Worm (Caenorhabditis elegans) whole organism, young adult: ENCODE data around the gene Y55B1BR.8.
A peak's percentile ranks its signal among the peaks of the same experiment; 100 is the strongest.

ENCODE experiments used
- B0035.1 ChIP-seq: sonication (generic microtip); optimal IDR thresholded peaks from 2 replicates; lab custom pipeline; 2016; ENCODE audit warnings: missing genetic modification characterization, mild to moderate bottlenecking, missing compliant biosample characterization, missing genotype, missing genetic modification reagents
- D2030.7 ChIP-seq: fragments of 200-800 bp; sonication (Bioruptor generic); IDR thresholded peaks from 2 replicates; pipeline ENCODE4 v1.3.6; 2022; ENCODE audit warnings: missing genetic modification reagents, missing genetic modification characterization, missing compliant biosample characterization
- F10E7.11 ChIP-seq: sonication (generic microtip); optimal IDR thresholded peaks from 2 replicates; lab custom pipeline; 2017; ENCODE audit warnings: mild to moderate bottlenecking, missing genetic modification characterization, moderate library complexity, missing compliant biosample characterization
- F22D6.2 ChIP-seq: sonication (generic microtip); optimal IDR thresholded peaks from 2 replicates; lab custom pipeline; 2016; ENCODE audit warnings: mild to moderate bottlenecking, missing genetic modification characterization, missing compliant biosample characterization
- F33H1.4 ChIP-seq: fragments of 200-800 bp; sonication (Bioruptor generic); IDR thresholded peaks from 2 replicates; pipeline ENCODE4 v1.3.6; 2022; ENCODE audit warnings: missing genetic modification reagents, missing genetic modification characterization, missing compliant biosample characterization
- Y67H2A.10 ChIP-seq: fragments of 200-800 bp; sonication (Bioruptor generic); conservative IDR thresholded peaks from 2 replicates; pipeline ENCODE4 v1.3.6; 2022; ENCODE audit warnings: missing genetic modification reagents, missing genetic modification characterization, missing compliant biosample characterization
- ZK185.1 ChIP-seq: sonication (generic microtip); optimal IDR thresholded peaks from 2 replicates; lab custom pipeline; 2016; ENCODE audit warnings: mild to moderate bottlenecking, missing genetic modification characterization, missing compliant biosample characterization; ENCODE audit not compliant: poor library complexity, severe bottlenecking
- ceh-27 ChIP-seq: fragments of 200-800 bp; sonication (Bioruptor generic); optimal IDR thresholded peaks from 2 replicates; lab custom pipeline; 2018; ENCODE audit warnings: mild to moderate bottlenecking, missing genetic modification characterization, moderate library complexity, missing compliant biosample characterization
- ceh-58 ChIP-seq: fragments of 200-800 bp; sonication (Bioruptor generic); IDR thresholded peaks from 2 replicates; pipeline ENCODE4 v1.3.6; 2022; ENCODE audit warnings: missing genetic modification characterization, missing compliant biosample characterization
- ceh-91 ChIP-seq: fragments of 200-800 bp; sonication (Bioruptor generic); IDR thresholded peaks from 2 replicates; pipeline ENCODE4 v1.3.6; 2022; ENCODE audit warnings: missing genetic modification reagents, missing genetic modification characterization, missing compliant biosample characterization
- dpl-1 ChIP-seq: fragments of 150-350 bp; optimal IDR thresholded peaks from 2 replicates; lab custom pipeline; 2014; ENCODE audit warnings: missing biosample characterization, missing genetic modification reagents, missing genetic modification characterization
- efl-1 ChIP-seq: fragments of 150-350 bp; optimal IDR thresholded peaks from 2 replicates; lab custom pipeline; 2014; ENCODE audit warnings: missing biosample characterization, missing genetic modification reagents, missing genetic modification characterization
- egrh-3 ChIP-seq: fragments of 200-800 bp; sonication (Bioruptor generic); IDR thresholded peaks from 2 replicates; pipeline ENCODE4 v1.3.6; 2022; ENCODE audit warnings: missing genetic modification reagents, missing genetic modification characterization, missing compliant biosample characterization
- hmg-1.2 ChIP-seq: fragments of 200-800 bp; sonication (Bioruptor generic); IDR thresholded peaks from 2 replicates; pipeline ENCODE4 v1.3.6; 2022; ENCODE audit warnings: missing genetic modification reagents, missing genetic modification characterization, missing compliant biosample characterization
- hsf-1 ChIP-seq: fragments of 200-800 bp; sonication (Bioruptor generic); IDR thresholded peaks from 2 replicates; pipeline ENCODE4 v1.3.6; 2022; ENCODE audit warnings: missing genetic modification reagents, missing genetic modification characterization, missing compliant biosample characterization
- let-526 ChIP-seq: fragments of 200-800 bp; sonication (Bioruptor generic); IDR thresholded peaks from 2 replicates; pipeline ENCODE4 v1.3.6; 2022; ENCODE audit warnings: missing genetic modification reagents, missing genetic modification characterization, missing compliant biosample characterization
- lin-35 ChIP-seq, 3 experiments: fragments of 150-350 bp in 2 of 3; sonication (generic microtip) in 1 of 3; optimal IDR thresholded peaks; 2 replicates each; lab custom pipeline; 2014 to 2018; ENCODE audit warnings: missing biosample characterization in 3 of 3, missing genetic modification characterization in 3 of 3, missing genetic modification reagents in 3 of 3
- lin-54 ChIP-seq: fragments of 200-800 bp; sonication (Bioruptor generic); optimal IDR thresholded peaks from 2 replicates; lab custom pipeline; 2018; ENCODE audit warnings: mild to moderate bottlenecking, missing genetic modification characterization, missing compliant biosample characterization
- lsl-1 ChIP-seq: fragments of 200-800 bp; sonication (Bioruptor generic); optimal IDR thresholded peaks from 2 replicates; lab custom pipeline; 2018; ENCODE audit warnings: mild to moderate bottlenecking, missing genetic modification characterization, moderate library complexity, missing compliant biosample characterization
- madf-3 ChIP-seq: fragments of 200-800 bp; sonication (Bioruptor generic); IDR thresholded peaks from 2 replicates; pipeline ENCODE4 v1.3.6; 2022; ENCODE audit warnings: missing genetic modification reagents, missing genetic modification characterization, missing compliant biosample characterization
- madf-6 ChIP-seq: fragments of 200-800 bp; sonication (Bioruptor generic); IDR thresholded peaks from 2 replicates; pipeline ENCODE4 v1.3.6; 2022; ENCODE audit warnings: missing genetic modification reagents, missing genetic modification characterization, missing compliant biosample characterization
- mcd-1 ChIP-seq: fragments of 200-800 bp; sonication (Bioruptor generic); IDR thresholded peaks from 2 replicates; pipeline ENCODE4 v1.3.6; 2022; ENCODE audit warnings: missing genetic modification reagents, missing genetic modification characterization, missing compliant biosample characterization
- nhr-27 ChIP-seq: fragments of 200-800 bp; sonication (Bioruptor generic); optimal IDR thresholded peaks from 2 replicates; lab custom pipeline; 2018; ENCODE audit warnings: mild to moderate bottlenecking, missing genetic modification characterization, moderate library complexity, missing compliant biosample characterization
- nhr-80 ChIP-seq: sonication (generic microtip); optimal IDR thresholded peaks from 2 replicates; lab custom pipeline; 2016; ENCODE audit warnings: missing genetic modification characterization, missing compliant biosample characterization
- pha-4 ChIP-seq: fragments of 150-350 bp; sonication (generic microtip); optimal IDR thresholded peaks from 2 replicates; lab custom pipeline; 2014; ENCODE audit warnings: missing biosample characterization, missing genetic modification reagents, missing genetic modification characterization
- zfh-2 ChIP-seq: fragments of 200-800 bp; sonication (Bioruptor generic); conservative IDR thresholded peaks from 2 replicates; pipeline ENCODE4 v1.3.6; 2022; ENCODE audit warnings: missing genetic modification reagents, missing genetic modification characterization, missing compliant biosample characterization
- ztf-18 ChIP-seq: sonication (generic microtip); optimal IDR thresholded peaks from 2 replicates; lab custom pipeline; 2016; ENCODE audit warnings: missing genotype, mild to moderate bottlenecking, missing genetic modification characterization, missing compliant biosample characterization
- ztf-6 ChIP-seq: fragments of 200-800 bp; sonication (Bioruptor generic); IDR thresholded peaks from 2 replicates; pipeline ENCODE4 v1.3.6; 2022; ENCODE audit warnings: missing genetic modification reagents, missing genetic modification characterization, missing compliant biosample characterization

Gene Y55B1BR.8

DNA sequence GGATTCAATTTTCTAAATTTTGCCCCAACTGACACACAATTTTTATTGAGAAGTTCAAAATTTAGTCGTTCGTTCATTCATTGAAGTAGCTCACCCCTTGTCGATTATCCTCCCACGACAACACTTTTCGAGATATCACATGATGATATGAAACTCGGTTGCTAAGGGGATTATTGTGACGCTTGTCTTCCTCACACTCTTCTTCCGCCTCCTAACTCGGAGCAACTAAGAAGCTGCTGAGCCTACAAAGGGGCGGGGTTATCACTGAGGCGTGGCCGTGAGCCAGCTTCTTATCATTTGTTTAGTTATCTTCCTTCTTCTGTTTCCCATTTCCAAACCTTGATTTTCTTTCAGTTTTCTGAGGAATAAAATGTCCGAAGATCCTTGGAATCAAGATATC, 39.4 kb downstream of the Y55B1BR.8 start, which contains the start of gene F10C5.3:
Gene F10C5.3, plus strand, starts transcription at position 313 of the 400 bp plus-strand sequence.
- no peak for TF ChIP-seq F10E7.11 (tag; lab: Kevin White, UChicago)
- no peak for TF ChIP-seq F33H1.4 (GFP tag; lab: Robert Waterston, UW)

DNA sequence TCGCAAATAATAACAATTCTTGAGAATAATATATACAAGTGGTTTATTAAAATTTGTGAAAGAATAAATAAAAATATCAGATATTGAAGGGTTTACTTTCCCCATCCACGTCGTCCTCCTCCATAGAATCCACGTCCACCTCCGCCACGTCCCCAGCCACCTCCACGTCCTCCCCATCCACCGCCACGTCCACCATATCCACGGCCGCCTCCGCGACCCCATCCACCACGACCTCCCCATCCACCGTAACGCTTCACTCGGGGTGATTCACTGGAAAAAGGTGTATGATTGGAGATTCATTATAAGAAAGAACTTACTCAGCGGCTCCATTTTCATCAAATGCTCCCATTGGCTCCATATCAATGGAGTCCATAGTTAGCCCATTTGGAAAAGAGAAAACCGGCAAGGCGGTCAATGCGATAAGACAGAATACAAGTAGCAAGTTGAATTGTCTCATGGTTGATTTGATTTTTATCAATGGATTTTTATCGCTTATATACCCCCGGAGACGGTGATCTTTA, 41.9 kb downstream of the Y55B1BR.8 start, which contains the start of gene nlp-32:
Gene nlp-32, minus strand, starts transcription at position 471 of the 521 bp plus-strand sequence.
- TF ChIP-seq F22D6.2 (tag; lab: Kevin White, UChicago), result no peak
- TF ChIP-seq pha-4 (tag; lab: Kevin White, UChicago), result no peak
- TF ChIP-seq Y67H2A.10 (GFP tag; lab: Robert Waterston, UW), result no peak
- TF ChIP-seq hsf-1, result no peak
- TF ChIP-seq nhr-27 (tag; lab: Kevin White, UChicago), result no peak
- no peak for TF ChIP-seq nhr-80 (tag; lab: Kevin White, UChicago)
- peak; percentile 74 for TF ChIP-seq zfh-2
- TF ChIP-seq egrh-3 (GFP tag; lab: Robert Waterston, UW), result peak; percentile 48; the same call in 1 of the 2 replicates
- TF ChIP-seq, all 124 proteins: peak for 2

DNA sequence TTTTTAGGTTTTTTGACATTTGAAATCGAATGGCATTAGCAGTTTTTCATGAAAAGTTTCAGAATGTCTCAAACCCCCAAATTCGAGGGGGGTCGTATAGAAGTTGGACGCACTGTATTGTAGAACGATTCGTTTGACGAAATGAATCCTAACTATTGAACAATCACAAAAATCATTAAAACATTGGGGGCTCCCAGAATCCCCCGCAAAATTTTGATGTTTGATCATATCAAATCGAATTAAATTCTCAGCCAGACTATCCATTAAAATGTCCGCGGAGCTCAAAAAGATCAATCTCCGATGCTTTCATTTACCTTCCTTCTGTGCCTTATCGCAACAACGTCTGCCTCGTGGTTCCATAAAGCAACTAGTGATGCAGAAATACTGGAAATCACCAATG, 44.3 kb downstream of the Y55B1BR.8 start, which contains the start of gene F30H5.5:
Gene F30H5.5, plus strand, starts transcription at position 301 of the 400 bp plus-strand sequence.
- no peak for TF ChIP-seq ceh-58 (GFP tag; lab: Robert Waterston, UW)
- no peak for TF ChIP-seq nhr-27 (tag; lab: Kevin White, UChicago)
- TF ChIP-seq let-526 (GFP tag; lab: Robert Waterston, UW), result no peak
- TF ChIP-seq ZK185.1 (tag; lab: Kevin White, UChicago), result no peak
- TF ChIP-seq lin-35 (GFP tag; optimal IDR thresholded peaks at IDR 0.05; lab: Kevin White, UChicago), result no peak
- no peak for TF ChIP-seq ztf-6
- no peak for TF ChIP-seq ceh-91 (GFP tag; lab: Robert Waterston, UW)
- TF ChIP-seq B0035.1 (tag; lab: Kevin White, UChicago), result no peak
- TF ChIP-seq ztf-18, result no peak
- TF ChIP-seq hsf-1, result no peak

DNA sequence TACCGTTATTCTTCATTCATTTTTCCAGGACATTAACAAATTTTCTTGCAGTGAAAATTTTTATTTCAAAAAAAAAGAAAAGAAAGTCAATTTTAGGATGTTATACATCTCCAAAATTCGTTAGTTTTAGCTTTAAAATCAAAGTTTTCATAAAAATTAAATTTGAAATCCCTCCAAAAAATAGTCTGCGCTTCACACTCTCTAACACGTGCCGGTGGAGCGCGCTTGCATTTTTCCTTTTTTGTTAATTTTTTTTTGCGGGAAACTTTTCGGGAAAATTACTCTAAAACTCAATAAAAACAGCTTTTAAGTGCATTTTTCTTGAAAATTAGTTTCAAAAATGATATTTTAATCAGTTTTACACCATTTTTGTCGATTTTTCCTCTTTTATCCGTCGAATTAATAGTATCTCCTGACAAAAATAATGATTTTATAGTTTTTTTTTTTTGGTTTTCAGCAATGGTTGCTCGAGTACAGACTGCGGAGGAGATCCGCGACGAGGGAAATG, 46.9 kb downstream of the Y55B1BR.8 start, which contains the start of gene unc-45:
Gene unc-45, plus strand, starts transcription at position 458 of the 508 bp plus-strand sequence.
- peak; percentile 92 for TF ChIP-seq hmg-1.2 (GFP tag; lab: Robert Waterston, UW)
- TF ChIP-seq madf-3 (GFP tag; lab: Robert Waterston, UW), result no peak
- peak; percentile 67 for TF ChIP-seq dpl-1 (GFP tag; lab: Kevin White, UChicago)
- peak in 1 of 3 experiments; percentile 69 for TF ChIP-seq lin-35 (GFP tag; optimal IDR thresholded peaks at IDR 0.05; lab: Kevin White, UChicago)
- peak; percentile 82 for TF ChIP-seq efl-1 (GFP tag; lab: Kevin White, UChicago)
- peak; percentile 71 for TF ChIP-seq lin-54 (GFP tag; lab: Kevin White, UChicago)
- TF ChIP-seq mcd-1 (GFP tag; lab: Robert Waterston, UW), result peak; percentile 89
- TF ChIP-seq F10E7.11 (tag; lab: Kevin White, UChicago), result no peak
- no peak for TF ChIP-seq ceh-27 (GFP tag; lab: Kevin White, UChicago)
- TF ChIP-seq madf-6, result peak; percentile 47; the same call in 1 of the 2 replicates
- TF ChIP-seq lsl-1 (GFP tag; lab: Kevin White, UChicago), result peak; percentile 29
- peak; percentile 15; the same call in 1 of the 2 replicates for TF ChIP-seq D2030.7 (GFP tag; lab: Robert Waterston, UW)
- TF ChIP-seq ztf-6, result no peak
- TF ChIP-seq, all 124 proteins: peak for 9
